Worm (Caenorhabditis elegans) whole organism, midembryonic: ENCODE results near the gene F58A6.1.

Source experiments
- T22C8.4 ChIP-seq: fragments of 200-800 bp; sonication (Bioruptor generic); IDR thresholded peaks from 2 replicates; pipeline ENCODE4 v1.3.6; 2022; ENCODE audit warnings: missing genetic modification characterization, missing compliant biosample characterization
- cog-1 ChIP-seq: sonication (generic microtip); optimal IDR thresholded peaks from 2 replicates; lab custom pipeline; 2016; ENCODE audit warnings: missing genetic modification characterization, missing compliant biosample characterization
- flt-1 ChIP-seq: fragments of 200-800 bp; sonication (Bioruptor generic); IDR thresholded peaks from 2 replicates; pipeline ENCODE4 v1.3.6; 2022; ENCODE audit warnings: missing genetic modification characterization, missing compliant biosample characterization
- klf-2 ChIP-seq: fragments of 200-800 bp; sonication (Bioruptor generic); conservative IDR thresholded peaks from 2 replicates; pipeline ENCODE4 v1.3.6; 2022; ENCODE audit warnings: missing genetic modification reagents, missing genetic modification characterization, missing compliant biosample characterization
- med-1 ChIP-seq: sonication (generic microtip); optimal IDR thresholded peaks from 2 replicates; lab custom pipeline; 2017; ENCODE audit warnings: missing genetic modification characterization, mild to moderate bottlenecking, missing compliant biosample characterization, antibody characterized with exemption, missing genetic modification reagents; ENCODE audit not compliant: insufficient read depth
- ref-1 ChIP-seq: fragments of 200-800 bp; sonication (Bioruptor generic); conservative IDR thresholded peaks from 2 replicates; pipeline ENCODE4 v1.3.6; 2022; ENCODE audit warnings: missing genetic modification reagents, missing genetic modification characterization, missing compliant biosample characterization
- tab-1 ChIP-seq: fragments of 200-800 bp; sonication (Bioruptor generic); IDR thresholded peaks from 2 replicates; pipeline ENCODE4 v1.3.6; 2022; ENCODE audit warnings: missing genetic modification characterization, missing compliant biosample characterization
- ztf-23 ChIP-seq: fragments of 200-800 bp; sonication (Bioruptor generic); IDR thresholded peaks from 2 replicates; pipeline ENCODE4 v1.3.6; 2022; ENCODE audit warnings: missing genetic modification reagents, missing genetic modification characterization, missing compliant biosample characterization
- ztf-29 ChIP-seq: fragments of 200-800 bp; sonication (Bioruptor generic); IDR thresholded peaks from 2 replicates; pipeline ENCODE4 v1.3.6; 2022; ENCODE audit warnings: missing genetic modification reagents, missing genetic modification characterization, missing compliant biosample characterization

The F58A6.1 gene

DNA sequence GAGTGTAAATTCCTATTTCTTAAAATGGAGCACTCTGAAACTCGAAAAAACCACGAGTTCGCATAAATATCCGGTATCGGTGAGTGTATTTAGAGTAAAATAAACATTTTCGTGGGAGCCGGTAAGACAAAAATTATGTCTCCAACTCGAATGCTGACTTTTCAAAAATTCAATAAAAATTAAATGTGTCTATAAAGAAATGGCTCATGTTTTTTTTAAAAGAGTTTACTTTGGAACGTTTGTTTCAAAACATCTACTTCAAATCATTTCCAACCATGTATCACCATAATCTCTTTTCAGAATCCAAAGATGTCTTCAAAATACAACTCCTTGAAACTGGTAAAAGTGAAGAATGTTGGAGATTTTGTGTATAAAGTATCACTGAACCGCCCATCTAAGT, at the start of gene F58A6.1:
F58A6.1 (plus strand) TSS at position 301 of the 400 bp plus-strand sequence.
- TF ChIP-seq ref-1 (GFP tag; lab: Robert Waterston, UW) (no peak), ztf-29 (GFP tag; lab: Robert Waterston, UW) (no peak), ztf-23 (no peak), T22C8.4 (no peak), flt-1 (no peak), klf-2 (GFP tag; lab: Robert Waterston, UW) (no peak), med-1 (GFP tag; lab: Kevin White, UChicago) (no peak), cog-1 (no peak), tab-1 (GFP tag; lab: Robert Waterston, UW) (no peak)

DNA sequence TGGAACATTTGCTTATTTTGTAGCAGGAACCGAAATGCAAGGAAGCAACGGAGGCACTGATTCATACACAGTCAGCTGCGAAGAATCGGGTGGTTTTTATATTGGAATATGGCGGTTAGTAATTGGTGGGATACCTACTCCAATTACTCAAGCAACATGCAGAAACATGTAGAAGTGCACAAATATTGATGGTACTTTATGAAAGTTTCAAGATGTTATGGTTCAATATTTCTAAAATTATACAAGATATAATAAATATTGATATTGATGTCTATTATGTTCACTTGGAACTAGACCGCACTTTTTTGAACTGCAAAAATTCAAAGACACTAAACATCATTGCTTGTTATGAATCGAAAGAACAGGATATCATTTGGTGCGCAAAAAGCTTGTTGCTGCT, 48.8 kb upstream of the F58A6.1 start, which contains the start of gene C04G6.13:
C04G6.13 (plus strand) TSS at position 301 of the 400 bp plus-strand sequence.
- TF ChIP-seq T22C8.4, result no peak
- TF ChIP-seq flt-1, result no peak
- no peak for TF ChIP-seq tab-1 (GFP tag; lab: Robert Waterston, UW)
- no peak for TF ChIP-seq ztf-29 (GFP tag; lab: Robert Waterston, UW)

DNA sequence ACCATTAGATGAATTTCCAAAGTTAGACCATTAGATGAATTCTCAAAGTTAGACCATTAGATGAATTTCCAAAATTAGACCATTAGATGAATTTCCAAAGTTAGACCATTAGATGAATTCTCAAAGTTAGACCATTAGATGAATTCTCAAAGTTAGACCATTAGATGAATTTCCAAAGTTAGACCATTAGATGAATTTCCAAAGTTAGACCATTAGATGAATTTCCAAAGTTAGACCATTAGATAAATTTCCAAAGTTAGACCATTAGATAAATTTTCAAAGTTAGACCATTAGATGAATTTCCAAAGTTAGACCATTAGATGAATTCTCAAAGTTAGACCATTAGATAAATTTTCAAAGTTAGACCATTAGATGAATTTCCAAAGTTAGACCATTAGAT, 45.3 kb upstream of the F58A6.1 start:
- peak; percentile 98 for TF ChIP-seq ztf-23
- peak; percentile 99 for TF ChIP-seq ref-1 (GFP tag; lab: Robert Waterston, UW)
- peak; percentile 85 for TF ChIP-seq tab-1 (GFP tag; lab: Robert Waterston, UW)
- TF ChIP-seq klf-2 (GFP tag; lab: Robert Waterston, UW), result peak; percentile 98
- peak; percentile 57; the same call in 1 of the 2 replicates for TF ChIP-seq ztf-29 (GFP tag; lab: Robert Waterston, UW)
- TF ChIP-seq flt-1, result peak; percentile 88

DNA sequence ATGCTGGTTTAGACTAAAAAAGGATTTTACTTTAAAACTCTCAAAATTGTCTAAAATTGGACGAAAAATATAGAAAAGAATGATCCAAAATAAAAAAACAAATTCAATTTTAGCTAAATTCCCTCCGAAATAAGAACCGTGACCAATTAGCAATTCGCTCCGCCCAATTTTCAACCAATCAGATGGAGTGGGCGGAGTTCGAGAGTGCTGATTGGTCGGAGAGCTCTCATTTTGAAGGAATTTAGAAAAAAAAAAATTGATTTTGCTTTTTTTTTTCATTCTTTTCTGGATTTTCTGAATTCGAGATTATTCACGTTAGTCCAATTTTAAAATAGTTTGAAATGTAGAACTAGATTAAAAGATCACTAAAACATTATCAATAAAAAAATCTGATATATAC, 43.7 kb upstream of the F58A6.1 start:
- TF ChIP-seq cog-1, result no peak
- no peak for TF ChIP-seq klf-2 (GFP tag; lab: Robert Waterston, UW)
- no peak for TF ChIP-seq ref-1 (GFP tag; lab: Robert Waterston, UW)
- no peak for TF ChIP-seq tab-1 (GFP tag; lab: Robert Waterston, UW)
- no peak for TF ChIP-seq ztf-23
- TF ChIP-seq flt-1, result no peak
- no peak for TF ChIP-seq T22C8.4
- TF ChIP-seq med-1 (GFP tag; lab: Kevin White, UChicago), result no peak
- TF ChIP-seq ztf-29 (GFP tag; lab: Robert Waterston, UW), result no peak

DNA sequence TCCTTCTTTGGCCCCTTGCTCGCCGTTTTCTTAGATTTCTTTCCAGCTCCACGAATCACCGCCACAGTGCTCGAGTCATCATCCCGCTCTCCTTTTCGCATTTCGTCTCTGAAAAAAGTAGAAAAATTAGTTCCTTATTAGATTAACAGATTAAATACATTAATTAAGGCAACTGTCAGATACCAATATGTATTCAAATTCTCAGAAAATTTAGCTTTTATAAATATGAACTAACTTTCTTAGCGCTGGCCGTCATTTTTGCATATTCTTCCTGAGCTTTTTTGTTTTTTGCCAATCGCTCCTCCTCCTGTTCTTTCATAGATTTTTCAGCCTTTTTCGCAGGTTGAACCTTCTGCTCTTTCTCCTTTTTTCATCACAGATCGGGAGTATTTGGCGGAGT, 43.1 kb upstream of the F58A6.1 start, which contains the start of gene C04G6.6:
C04G6.6 (minus strand) TSS at position 101 of the 400 bp plus-strand sequence.
- no peak for TF ChIP-seq tab-1 (GFP tag; lab: Robert Waterston, UW)
- TF ChIP-seq ztf-23, result no peak
- TF ChIP-seq klf-2 (GFP tag; lab: Robert Waterston, UW), result no peak
- no peak for TF ChIP-seq med-1 (GFP tag; lab: Kevin White, UChicago)
- TF ChIP-seq ztf-29 (GFP tag; lab: Robert Waterston, UW), result no peak
- no peak for TF ChIP-seq T22C8.4
- TF ChIP-seq ref-1 (GFP tag; lab: Robert Waterston, UW), result no peak
- no peak for TF ChIP-seq flt-1
- TF ChIP-seq cog-1, result no peak

DNA sequence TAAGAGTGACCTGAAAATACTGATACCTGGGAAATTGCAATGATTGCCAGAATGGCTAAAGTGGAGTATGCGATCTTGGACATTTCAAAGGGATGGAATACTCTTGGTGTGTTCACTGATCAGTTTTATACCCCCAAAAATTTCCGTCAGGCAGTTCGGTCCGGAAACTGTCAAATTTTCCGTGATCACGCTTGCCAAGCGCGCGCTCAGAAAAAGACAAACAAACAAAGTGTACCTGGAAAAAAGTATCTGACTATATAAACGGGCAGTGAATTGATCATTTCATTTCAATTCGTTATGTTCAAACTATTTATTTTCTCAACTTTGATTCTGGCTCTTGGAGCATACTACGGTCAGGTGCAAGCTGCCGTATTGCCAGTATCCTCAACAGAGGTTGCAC, 41.0 kb upstream of the F58A6.1 start, which contains the start of the genes idpb-3 and idpb-1:
idpb-3 (minus strand) TSS at position 101 of the 400 bp plus-strand sequence.
idpb-1 (plus strand) TSS at position 284 of the 400 bp plus-strand sequence.
- TF ChIP-seq ztf-29 (GFP tag; lab: Robert Waterston, UW) (no peak), flt-1 (no peak)

DNA sequence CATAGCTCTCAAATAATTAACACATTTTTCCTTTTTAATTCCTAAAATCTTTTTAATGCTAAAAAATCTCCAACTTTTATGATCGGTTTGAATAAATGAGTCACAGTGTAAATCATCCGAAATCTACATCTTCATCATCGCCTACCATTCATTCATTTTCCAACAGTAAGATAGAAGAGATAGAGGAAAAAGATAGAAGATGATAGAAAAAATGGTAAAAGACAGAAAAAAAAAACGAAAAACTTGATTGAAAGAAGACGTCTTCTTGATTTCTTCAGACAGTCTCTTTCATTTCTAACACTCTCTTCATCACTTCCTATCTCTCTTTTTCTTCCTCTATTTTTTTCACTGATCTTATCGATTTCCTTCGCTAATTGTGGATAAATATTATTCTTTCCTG, 39.5 kb upstream of the F58A6.1 start:
- TF ChIP-seq T22C8.4 (no peak), flt-1 (no peak), ref-1 (GFP tag; lab: Robert Waterston, UW) (no peak), ztf-29 (GFP tag; lab: Robert Waterston, UW) (no peak), tab-1 (GFP tag; lab: Robert Waterston, UW) (no peak), med-1 (GFP tag; lab: Kevin White, UChicago) (no peak), cog-1 (no peak), klf-2 (GFP tag; lab: Robert Waterston, UW) (no peak), ztf-23 (no peak)

DNA sequence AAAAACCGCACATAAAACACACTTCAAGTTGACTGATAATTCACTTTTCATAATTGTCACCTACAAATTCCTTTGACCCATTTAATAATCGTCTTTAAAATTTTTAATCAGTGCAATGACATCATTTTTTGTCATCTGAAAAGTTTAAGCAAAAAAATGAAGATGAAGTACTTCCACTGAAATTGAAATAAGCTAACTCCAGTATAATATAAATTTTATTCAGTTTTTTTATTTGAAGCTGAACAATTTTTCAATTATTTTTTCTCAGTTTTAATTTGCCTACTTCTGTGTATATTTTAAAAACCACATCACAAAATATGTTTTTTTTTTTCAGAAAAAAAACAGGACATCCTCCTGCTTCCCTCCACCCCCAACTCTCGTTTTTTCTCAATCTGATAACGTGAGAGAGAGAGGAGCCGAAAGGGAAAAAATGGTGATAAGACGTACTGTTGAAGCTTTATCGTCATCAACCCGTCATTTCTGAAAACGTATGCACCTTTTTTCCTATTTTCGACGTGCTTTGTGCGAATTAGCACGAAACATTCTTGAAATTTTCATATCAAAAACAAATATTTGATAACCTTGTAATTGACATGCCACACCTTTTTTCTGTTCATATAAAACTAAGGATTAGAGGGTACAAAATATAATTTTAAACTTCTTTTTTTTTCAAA, 38.8 kb upstream of the F58A6.1 start, which contains the start of the genes C04G6.11 and mpk-2:
C04G6.11 (minus strand) TSS at position 51 of the 674 bp plus-strand sequence.
mpk-2 (plus strand) TSS at position 335 of the 674 bp plus-strand sequence.
- TF ChIP-seq T22C8.4 (no peak), flt-1 (no peak), ztf-23 (no peak), klf-2 (GFP tag; lab: Robert Waterston, UW) (no peak), ztf-29 (GFP tag; lab: Robert Waterston, UW) (no peak), tab-1 (GFP tag; lab: Robert Waterston, UW) (no peak), ref-1 (GFP tag; lab: Robert Waterston, UW) (no peak), cog-1 (no peak), med-1 (GFP tag; lab: Kevin White, UChicago) (no peak)

DNA sequence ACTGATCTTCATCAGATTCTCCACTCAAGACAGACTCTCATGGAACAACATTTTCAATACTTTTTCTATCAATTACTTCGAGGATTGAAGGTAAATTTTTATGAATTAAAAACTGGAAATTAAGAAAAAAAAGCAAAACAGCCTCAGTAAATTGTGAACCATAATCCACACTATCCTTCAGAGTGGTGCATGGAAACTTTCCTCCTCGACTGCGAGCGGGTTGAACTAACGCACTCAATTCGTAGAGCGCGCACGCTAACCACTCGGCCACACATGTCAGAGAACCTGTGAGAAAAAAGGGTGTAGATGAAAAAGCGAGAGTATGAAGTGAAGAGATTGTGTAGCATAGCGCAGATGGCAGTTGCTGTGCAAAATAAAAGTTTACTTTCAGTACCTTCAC, 37.7 kb upstream of the F58A6.1 start:
- TF ChIP-seq cog-1, result peak; percentile 91
- peak; percentile 90 for TF ChIP-seq med-1 (GFP tag; lab: Kevin White, UChicago)
- TF ChIP-seq T22C8.4, result peak; percentile 94
- peak; percentile 99 for TF ChIP-seq flt-1
- TF ChIP-seq tab-1 (GFP tag; lab: Robert Waterston, UW), result peak; percentile 98
- TF ChIP-seq ztf-29 (GFP tag; lab: Robert Waterston, UW), result peak; percentile 98
- peak; percentile 96 for TF ChIP-seq ztf-23
- TF ChIP-seq ref-1 (GFP tag; lab: Robert Waterston, UW), result peak; percentile 97
- TF ChIP-seq klf-2 (GFP tag; lab: Robert Waterston, UW), result peak; percentile 95

DNA sequence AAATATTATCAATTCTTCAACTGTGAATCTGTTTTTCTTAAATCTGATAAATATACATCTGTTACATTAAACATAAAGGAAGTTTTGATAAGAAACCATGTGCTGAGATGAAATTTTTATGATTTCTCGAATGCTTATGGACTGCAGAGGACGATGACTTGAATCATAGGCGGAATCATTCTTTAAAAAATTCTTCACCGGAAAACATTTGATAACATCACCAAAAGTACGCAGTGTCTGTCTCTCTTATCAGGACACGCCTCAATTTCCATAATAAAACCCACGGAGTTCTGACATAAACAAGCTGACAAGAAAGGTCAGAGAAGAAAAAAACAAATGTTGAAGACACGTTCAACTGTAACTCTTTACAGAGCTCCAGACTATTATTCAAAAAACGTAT, 33.0 kb upstream of the F58A6.1 start, which contains the start of gene F09C12.2:
F09C12.2 (plus strand) TSS at position 320 of the 400 bp plus-strand sequence.
- TF ChIP-seq T22C8.4 (no peak), med-1 (GFP tag; lab: Kevin White, UChicago) (no peak), tab-1 (GFP tag; lab: Robert Waterston, UW) (no peak), ztf-29 (GFP tag; lab: Robert Waterston, UW) (no peak), cog-1 (no peak), ref-1 (GFP tag; lab: Robert Waterston, UW) (no peak), ztf-23 (no peak)
